Fruit fly (Drosophila melanogaster): ENCODE measurements around the gene CG3335.
A peak's percentile ranks its signal among the peaks of the same experiment; 100 is the strongest.

Gene CG3335

DNA sequence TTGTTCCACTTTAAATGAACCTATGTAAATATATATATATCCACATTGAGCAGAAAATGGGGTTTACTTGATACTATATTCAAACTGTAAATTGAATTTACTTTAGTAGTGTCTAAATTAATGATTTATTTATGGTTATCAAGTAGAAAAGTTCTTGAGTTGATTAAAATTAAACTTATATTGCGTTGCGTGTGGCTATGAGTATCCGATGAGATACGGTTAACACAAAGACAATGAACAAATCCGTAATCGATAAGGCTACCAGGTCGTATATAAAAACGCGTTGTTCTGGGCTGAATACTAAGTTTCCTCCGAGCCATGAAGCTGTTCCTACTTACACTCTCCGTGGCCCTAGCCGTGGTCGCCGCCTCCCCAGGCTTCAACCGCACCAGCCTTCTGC, 14.9 kb downstream of the CG3335 start, which contains the start of gene CG18179:
Gene CG18179 (plus strand): TSS at position 301 of the 400 bp plus-strand sequence.
- TF ChIP-seq CG8478 (optimal IDR thresholded peaks at IDR 0.05): no peak
- TF ChIP-seq Dll (optimal IDR thresholded peaks at IDR 0.05): no peak
- TF ChIP-seq psq (optimal IDR thresholded peaks at IDR 0.05): no peak
- no peak for TF ChIP-seq EcR (GFP tag; optimal IDR thresholded peaks at IDR 0.05)
- TF ChIP-seq usp (GFP tag; optimal IDR thresholded peaks at IDR 0.05): no peak
- no peak for TF ChIP-seq pan (optimal IDR thresholded peaks at IDR 0.05)

DNA sequence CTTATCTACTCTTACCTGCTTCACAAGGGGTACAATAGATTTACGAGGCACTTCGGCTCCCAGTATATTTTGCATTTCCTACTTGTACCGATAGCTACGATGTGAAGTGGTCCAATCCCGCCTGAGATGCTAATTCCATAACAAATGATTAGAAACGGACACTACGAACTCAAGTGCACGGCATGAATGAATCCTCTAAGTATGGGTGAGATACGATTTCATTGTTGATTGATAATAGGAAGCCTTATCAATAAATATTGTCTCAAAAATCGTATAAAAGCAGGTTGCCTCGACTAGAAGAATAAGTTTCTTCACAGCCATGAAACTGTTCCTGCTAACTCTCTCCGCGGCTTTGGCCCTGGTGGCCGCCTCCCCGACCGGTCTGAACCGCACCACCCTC, 16.7 kb downstream of the CG3335 start, which contains the start of gene CG18180:
Gene CG18180 (plus strand): TSS at position 301 of the 400 bp plus-strand sequence.
- no peak for TF ChIP-seq EcR (GFP tag; optimal IDR thresholded peaks at IDR 0.05)
- TF ChIP-seq Dll (optimal IDR thresholded peaks at IDR 0.05): no peak
- TF ChIP-seq pan (optimal IDR thresholded peaks at IDR 0.05): no peak
- TF ChIP-seq psq (optimal IDR thresholded peaks at IDR 0.05): no peak
- TF ChIP-seq CG8478 (optimal IDR thresholded peaks at IDR 0.05): no peak
- TF ChIP-seq usp (GFP tag; optimal IDR thresholded peaks at IDR 0.05): no peak

DNA sequence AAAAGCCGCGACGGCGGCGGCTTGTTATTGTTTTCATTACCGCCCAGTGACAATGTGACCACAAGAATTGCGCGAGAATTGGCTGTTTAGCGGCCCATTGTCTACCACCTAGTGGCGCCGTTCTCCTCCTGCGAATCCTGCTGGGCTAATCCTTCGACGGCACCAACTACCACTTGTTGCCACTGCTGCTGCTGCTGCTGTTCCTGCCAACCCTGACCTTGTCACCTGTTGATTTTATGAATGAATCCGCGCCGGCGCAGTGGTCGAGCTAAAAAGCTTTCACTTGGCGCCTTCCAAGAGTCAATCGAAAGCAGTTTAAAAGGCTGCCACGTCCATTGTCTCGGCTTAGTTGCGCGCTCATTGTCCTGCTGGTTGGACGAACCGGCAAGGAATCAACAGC, 19.7 kb downstream of the CG3335 start, which contains the start of gene CNMaR:
Gene CNMaR (plus strand): TSS at position 348 of the 400 bp plus-strand sequence.
- TF ChIP-seq psq (optimal IDR thresholded peaks at IDR 0.05) (no peak), pan (optimal IDR thresholded peaks at IDR 0.05) (no peak), Dll (optimal IDR thresholded peaks at IDR 0.05) (no peak), usp (GFP tag; optimal IDR thresholded peaks at IDR 0.05) (no peak), EcR (GFP tag; optimal IDR thresholded peaks at IDR 0.05) (no peak), CG8478 (optimal IDR thresholded peaks at IDR 0.05) (no peak)

DNA sequence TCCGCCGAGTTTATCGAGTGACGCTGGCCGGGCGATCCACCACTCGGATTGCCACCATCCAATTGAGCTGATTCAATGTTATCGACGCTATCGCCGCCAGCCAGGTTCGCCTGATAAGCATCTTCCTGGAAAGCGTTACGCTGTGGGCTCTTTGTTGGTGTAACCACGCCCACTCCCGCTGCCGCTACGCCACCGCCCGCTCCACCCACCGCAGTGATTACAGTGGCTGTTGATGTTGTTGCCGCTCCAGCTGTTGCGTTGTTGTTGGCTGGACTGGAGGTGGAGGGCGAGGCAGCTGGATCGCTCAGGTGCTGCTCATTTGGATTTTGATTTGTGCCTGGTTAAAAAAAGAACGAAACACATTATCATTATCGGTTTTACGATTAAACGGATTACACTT, 47.3 kb downstream of the CG3335 start:
- peak; percentile 17 for TF ChIP-seq pan (optimal IDR thresholded peaks at IDR 0.05)
- no peak for TF ChIP-seq EcR (GFP tag; optimal IDR thresholded peaks at IDR 0.05)

DNA sequence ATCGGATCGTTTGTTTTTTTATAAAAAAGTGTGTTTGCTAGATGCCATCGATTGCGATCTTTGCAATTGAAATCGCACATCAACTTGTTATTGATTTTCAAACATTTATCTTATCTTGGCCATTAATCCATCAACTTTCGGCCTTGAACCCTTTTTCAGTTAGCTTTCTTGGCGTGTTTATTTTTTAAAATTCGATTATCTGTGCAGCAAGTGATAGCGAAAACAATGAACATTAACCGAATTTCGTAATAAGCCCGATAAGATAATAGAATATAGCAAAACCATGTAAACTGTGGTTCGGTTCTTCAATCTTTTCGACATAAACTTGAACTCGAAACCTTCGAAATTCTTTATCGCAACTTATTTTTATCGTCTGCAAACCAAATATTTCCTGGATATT, 50.3 kb downstream of the CG3335 start:
- TF ChIP-seq CG8478 (optimal IDR thresholded peaks at IDR 0.05) (no peak), Dll (optimal IDR thresholded peaks at IDR 0.05) (no peak)

DNA sequence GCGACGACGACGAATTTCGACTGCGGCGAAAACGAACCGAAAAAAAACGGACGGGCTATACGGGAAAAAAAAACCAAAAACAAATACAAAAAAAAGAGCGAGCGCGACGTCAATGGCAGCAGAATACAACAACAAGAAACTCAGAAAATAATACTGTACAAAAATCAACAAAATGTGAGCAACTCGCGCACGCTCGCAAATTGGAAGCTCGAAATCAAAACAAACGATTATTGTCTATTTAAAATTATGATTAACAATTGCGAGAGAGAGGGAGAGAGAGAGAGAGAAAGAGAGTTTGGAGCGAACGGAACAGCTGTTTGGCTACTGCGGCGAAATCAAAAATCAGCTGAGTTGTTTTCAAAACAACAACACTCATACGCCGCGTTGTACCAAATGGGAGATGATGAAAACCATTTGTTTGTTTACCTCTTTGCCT, 51.5 kb downstream of the CG3335 start:
- no peak for TF ChIP-seq pan (optimal IDR thresholded peaks at IDR 0.05)
- TF ChIP-seq usp (GFP tag; optimal IDR thresholded peaks at IDR 0.05): no peak
- TF ChIP-seq Dll (optimal IDR thresholded peaks at IDR 0.05): no peak
- no peak for TF ChIP-seq psq (optimal IDR thresholded peaks at IDR 0.05)
- no peak for TF ChIP-seq CG8478 (optimal IDR thresholded peaks at IDR 0.05)

Measured in whole organism.